Worm (Caenorhabditis elegans) whole organism, early embryonic: ENCODE results near the gene fbxa-47.

Experiments used
- B0310.2 ChIP-seq: sonication (generic microtip); optimal IDR thresholded peaks from 2 replicates; lab custom pipeline; 2016; ENCODE audit warnings: mild to moderate bottlenecking, missing genetic modification characterization, missing compliant biosample characterization
- ceh-13 ChIP-seq: fragments of 200-800 bp; sonication (Bioruptor generic); optimal IDR thresholded peaks from 2 replicates; lab custom pipeline; 2018; ENCODE audit warnings: mild to moderate bottlenecking, missing genetic modification characterization, missing compliant biosample characterization
- hnd-1 ChIP-seq: sonication (generic microtip); optimal IDR thresholded peaks from 2 replicates; lab custom pipeline; 2016; ENCODE audit warnings: missing genetic modification characterization, missing compliant biosample characterization
- scrt-1 ChIP-seq: fragments of 200-800 bp; sonication (Bioruptor generic); IDR thresholded peaks from 2 replicates; pipeline ENCODE4 v1.3.6; 2022; ENCODE audit warnings: missing genetic modification characterization, missing compliant biosample characterization

DNA sequence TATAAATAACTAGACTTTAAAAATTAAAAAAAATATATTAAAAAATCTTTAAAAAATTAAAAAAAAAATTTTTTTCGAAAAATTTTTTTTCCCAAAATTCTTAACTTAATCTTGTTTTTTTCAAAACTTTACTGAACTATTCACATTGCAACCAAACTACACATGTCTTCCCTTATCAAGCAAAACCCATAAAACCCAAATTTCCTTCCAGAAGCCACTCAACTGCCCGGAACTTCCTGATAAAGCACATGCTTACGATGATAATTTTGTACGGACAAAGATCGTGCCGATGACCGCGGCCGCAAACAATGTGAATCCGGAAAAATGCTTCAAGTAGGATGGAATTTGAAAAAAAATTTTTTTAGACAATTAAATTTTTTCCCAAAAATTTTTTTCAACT is 19.9 kb downstream of the fbxa-47 start:
- no peak for TF ChIP-seq B0310.2 (tag; lab: Kevin White, UChicago)
- no peak for TF ChIP-seq ceh-13 (GFP tag; lab: Kevin White, UChicago)
- TF ChIP-seq hnd-1, result no peak
- TF ChIP-seq scrt-1 (GFP tag; lab: Robert Waterston, UW), result no peak
